Worm (Caenorhabditis elegans) whole organism, L1 larva: ENCODE data around the gene dmsr-4.

Experiments used
- C34B4.2 ChIP-seq: sonication (generic microtip); optimal IDR thresholded peaks from 2 replicates; lab custom pipeline; 2017; ENCODE audit warnings: mild to moderate bottlenecking, missing genetic modification characterization, missing compliant biosample characterization
- F16B12.6 ChIP-seq: fragments of 150-350 bp; optimal IDR thresholded peaks from 2 replicates; lab custom pipeline; 2014; ENCODE audit warnings: missing biosample characterization, missing genetic modification characterization
- Y116A8C.19 ChIP-seq: sonication (generic microtip); optimal IDR thresholded peaks from 2 replicates; lab custom pipeline; 2016; ENCODE audit warnings: missing compliant biosample characterization, missing genetic modification characterization, borderline replicate concordance
- aha-1 ChIP-seq: fragments of 150-350 bp; optimal IDR thresholded peaks from 2 replicates; lab custom pipeline; 2014; ENCODE audit warnings: missing biosample characterization, missing genetic modification characterization
- alr-1 ChIP-seq: fragments of 200-800 bp; sonication (Bioruptor generic); optimal IDR thresholded peaks from 2 replicates; lab custom pipeline; 2018; ENCODE audit warnings: borderline replicate concordance, mild to moderate bottlenecking, missing genetic modification characterization, missing compliant biosample characterization
- aly-2 ChIP-seq: fragments of 150-350 bp; optimal IDR thresholded peaks from 2 replicates; lab custom pipeline; 2014; ENCODE audit warnings: missing biosample characterization, missing genetic modification characterization
- ama-1 ChIP-seq: fragments of 150-350 bp; optimal IDR thresholded peaks from 2 replicates; lab custom pipeline; 2014
- blmp-1 ChIP-seq: fragments of 150-350 bp; optimal IDR thresholded peaks from 2 replicates; lab custom pipeline; 2014; ENCODE audit warnings: missing biosample characterization, missing genetic modification characterization
- ceh-8 ChIP-seq: fragments of 200-800 bp; sonication (Bioruptor generic); optimal IDR thresholded peaks from 2 replicates; lab custom pipeline; 2018; ENCODE audit warnings: mild to moderate bottlenecking, missing genetic modification characterization, moderate library complexity, missing compliant biosample characterization
- ceh-90 ChIP-seq: sonication (generic microtip); optimal IDR thresholded peaks from 2 replicates; lab custom pipeline; 2016; ENCODE audit warnings: missing genetic modification characterization, missing compliant biosample characterization
- ces-1 ChIP-seq: fragments of 150-350 bp; optimal IDR thresholded peaks from 2 replicates; lab custom pipeline; 2014; ENCODE audit warnings: missing biosample characterization, missing genetic modification reagents, missing genetic modification characterization
- dsc-1 ChIP-seq: sonication (generic microtip); optimal IDR thresholded peaks from 2 replicates; lab custom pipeline; 2016; ENCODE audit warnings: mild to moderate bottlenecking, missing genetic modification characterization, missing compliant biosample characterization
- efl-1 ChIP-seq, 4 experiments: fragments of 150-350 bp; optimal IDR thresholded peaks in 3 of 4; peaks in 1 of 4; 1 replicate in 1 of 4; 2 replicates in 3 of 4; lab custom pipeline; 2014; ENCODE audit warnings: missing biosample characterization in 2 of 4, missing genetic modification characterization in 2 of 4, missing genetic modification reagents in 2 of 4
- efl-3 ChIP-seq: fragments of 200-800 bp; sonication (Bioruptor generic); optimal IDR thresholded peaks from 2 replicates; lab custom pipeline; 2018; ENCODE audit warnings: mild to moderate bottlenecking, missing genetic modification characterization, missing compliant biosample characterization
- egl-13 ChIP-seq: sonication (generic microtip); optimal IDR thresholded peaks from 2 replicates; lab custom pipeline; 2016; ENCODE audit warnings: missing genotype, missing genetic modification reagents, missing genetic modification characterization, missing compliant biosample characterization
- egl-27 ChIP-seq, 2 experiments: fragments of 150-350 bp in 1 of 2; sonication (generic microtip); optimal IDR thresholded peaks; 3 replicates each; lab custom pipeline; 2017 to 2018; ENCODE audit warnings: missing biosample characterization in 2 of 2, missing genetic modification characterization in 2 of 2, missing genetic modification reagents in 2 of 2
- elt-2 ChIP-seq: sonication (generic microtip); optimal IDR thresholded peaks from 2 replicates; lab custom pipeline; 2016; ENCODE audit warnings: missing genetic modification characterization, mild to moderate bottlenecking, inconsistent platforms, missing compliant biosample characterization, missing genetic modification reagents
- elt-3 ChIP-seq, 6 experiments: fragments of 150-350 bp in 1 of 6; sonication (generic microtip); optimal IDR thresholded peaks; 2 replicates each; lab custom pipeline; 2017 to 2018; ENCODE audit warnings: missing biosample characterization in 6 of 6, missing genetic modification characterization in 6 of 6, inconsistent platforms in 1 of 6
- ets-5 ChIP-seq: fragments of 200-800 bp; sonication (Bioruptor generic); IDR thresholded peaks from 2 replicates; pipeline ENCODE4 v1.3.6; 2022; ENCODE audit warnings: missing genetic modification characterization, missing compliant biosample characterization
- fkh-10 ChIP-seq: sonication (generic microtip); optimal IDR thresholded peaks from 2 replicates; lab custom pipeline; 2017; ENCODE audit warnings: missing biosample characterization, missing genetic modification reagents, missing genetic modification characterization
- fkh-4 ChIP-seq: sonication (generic microtip); optimal IDR thresholded peaks from 2 replicates; lab custom pipeline; 2016; ENCODE audit warnings: missing compliant biosample characterization, missing genetic modification characterization, borderline replicate concordance
- hlh-4 ChIP-seq: sonication (generic microtip); optimal IDR thresholded peaks from 2 replicates; lab custom pipeline; 2016; ENCODE audit warnings: mild to moderate bottlenecking, missing genetic modification characterization, missing compliant biosample characterization
- hpl-2 ChIP-seq: fragments of 150-350 bp; optimal IDR thresholded peaks from 2 replicates; lab custom pipeline; 2014; ENCODE audit warnings: missing biosample characterization, missing genetic modification reagents, missing genetic modification characterization
- irx-1 ChIP-seq: sonication (generic microtip); optimal IDR thresholded peaks from 2 replicates; lab custom pipeline; 2016; ENCODE audit warnings: missing genetic modification characterization, missing compliant biosample characterization
- isw-1 ChIP-seq: fragments of 200-800 bp; sonication (Bioruptor generic); IDR thresholded peaks from 2 replicates; pipeline ENCODE4 v1.3.6; 2022; ENCODE audit warnings: missing genetic modification characterization, missing compliant biosample characterization
- jun-1 ChIP-seq: fragments of 150-350 bp; optimal IDR thresholded peaks from 2 replicates; lab custom pipeline; 2014; ENCODE audit warnings: missing biosample characterization, missing genetic modification reagents, missing genetic modification characterization
- lin-14 ChIP-seq: fragments of 200-800 bp; sonication (Bioruptor generic); optimal IDR thresholded peaks from 2 replicates; lab custom pipeline; 2018; ENCODE audit warnings: mild to moderate bottlenecking, missing genetic modification characterization, moderate library complexity, missing compliant biosample characterization
- lin-15B ChIP-seq: fragments of 150-350 bp; sonication (generic microtip); optimal IDR thresholded peaks from 3 replicates; lab custom pipeline; 2014; ENCODE audit warnings: missing biosample characterization, missing genetic modification characterization
- lin-35 ChIP-seq, 2 experiments: fragments of 150-350 bp; optimal IDR thresholded peaks; 2 replicates each; lab custom pipeline; 2014; ENCODE audit warnings: missing biosample characterization in 2 of 2, missing genetic modification characterization in 2 of 2, missing genetic modification reagents in 2 of 2
- lsy-2 ChIP-seq, 2 experiments: fragments of 150-350 bp; optimal IDR thresholded peaks; 2 replicates each; lab custom pipeline; 2014; ENCODE audit warnings: missing biosample characterization in 2 of 2, missing genetic modification characterization in 2 of 2
- mdl-1 ChIP-seq, 2 experiments: fragments of 150-350 bp; optimal IDR thresholded peaks; 2 replicates each; lab custom pipeline; 2014 to 2017; ENCODE audit warnings: missing biosample characterization in 2 of 2, missing genetic modification characterization in 2 of 2, inconsistent platforms in 1 of 2
- mep-1 ChIP-seq: fragments of 150-350 bp; optimal IDR thresholded peaks from 2 replicates; lab custom pipeline; 2014; ENCODE audit warnings: missing biosample characterization, missing genetic modification characterization
- nhr-12 ChIP-seq: sonication (generic microtip); optimal IDR thresholded peaks from 2 replicates; lab custom pipeline; 2017; ENCODE audit warnings: missing biosample characterization, missing genetic modification characterization
- nhr-237 ChIP-seq: fragments of 150-350 bp; optimal IDR thresholded peaks from 2 replicates; lab custom pipeline; 2014; ENCODE audit warnings: missing biosample characterization, missing genetic modification characterization
- nhr-71 ChIP-seq: sonication (generic microtip); optimal IDR thresholded peaks from 2 replicates; lab custom pipeline; 2016; ENCODE audit warnings: mild to moderate bottlenecking, missing genetic modification characterization, moderate library complexity, missing compliant biosample characterization
- nhr-77 ChIP-seq: fragments of 150-350 bp; optimal IDR thresholded peaks from 2 replicates; lab custom pipeline; 2014; ENCODE audit warnings: missing biosample characterization, missing genetic modification characterization
- nhr-85 ChIP-seq: sonication (generic microtip); peaks from one replicate; lab custom pipeline; 2016; ENCODE audit warnings: missing genetic modification characterization, inconsistent platforms, missing compliant biosample characterization
- snu-23 ChIP-seq: sonication (generic microtip); optimal IDR thresholded peaks from 2 replicates; lab custom pipeline; 2016; ENCODE audit warnings: missing genetic modification characterization, missing compliant biosample characterization
- sptf-1 ChIP-seq: fragments of 150-350 bp; optimal IDR thresholded peaks from 2 replicates; lab custom pipeline; 2014; ENCODE audit warnings: missing biosample characterization, missing genetic modification characterization
- sup-37 ChIP-seq: fragments of 200-800 bp; sonication (Bioruptor generic); optimal IDR thresholded peaks from 2 replicates; lab custom pipeline; 2018; ENCODE audit warnings: mild to moderate bottlenecking, missing genetic modification characterization, missing compliant biosample characterization
- tlp-1 ChIP-seq: fragments of 150-350 bp; optimal IDR thresholded peaks from 2 replicates; lab custom pipeline; 2014; ENCODE audit warnings: missing biosample characterization, missing genetic modification characterization
- unc-30 ChIP-seq: sonication (generic microtip); optimal IDR thresholded peaks from 2 replicates; lab custom pipeline; 2017; ENCODE audit warnings: missing biosample characterization, missing genetic modification characterization
- unc-98 ChIP-seq: fragments of 200-800 bp; sonication (Bioruptor generic); IDR thresholded peaks from 2 replicates; pipeline ENCODE4 v1.3.6; 2022; ENCODE audit warnings: missing genetic modification characterization, missing compliant biosample characterization
- vab-15 ChIP-seq: sonication (generic microtip); optimal IDR thresholded peaks from 2 replicates; lab custom pipeline; 2017; ENCODE audit warnings: missing genotype, mild to moderate bottlenecking, missing genetic modification characterization, missing compliant biosample characterization
- zag-1 ChIP-seq: fragments of 150-350 bp; optimal IDR thresholded peaks from 2 replicates; lab custom pipeline; 2014; ENCODE audit warnings: missing biosample characterization, missing genetic modification characterization
- ztf-11 ChIP-seq, 2 experiments: sonication (generic microtip); optimal IDR thresholded peaks; 2 replicates each; lab custom pipeline; 2016 to 2017; ENCODE audit warnings: missing genetic modification characterization in 2 of 2, missing biosample characterization in 1 of 2, missing compliant biosample characterization in 1 of 2

The dmsr-4 gene

DNA sequence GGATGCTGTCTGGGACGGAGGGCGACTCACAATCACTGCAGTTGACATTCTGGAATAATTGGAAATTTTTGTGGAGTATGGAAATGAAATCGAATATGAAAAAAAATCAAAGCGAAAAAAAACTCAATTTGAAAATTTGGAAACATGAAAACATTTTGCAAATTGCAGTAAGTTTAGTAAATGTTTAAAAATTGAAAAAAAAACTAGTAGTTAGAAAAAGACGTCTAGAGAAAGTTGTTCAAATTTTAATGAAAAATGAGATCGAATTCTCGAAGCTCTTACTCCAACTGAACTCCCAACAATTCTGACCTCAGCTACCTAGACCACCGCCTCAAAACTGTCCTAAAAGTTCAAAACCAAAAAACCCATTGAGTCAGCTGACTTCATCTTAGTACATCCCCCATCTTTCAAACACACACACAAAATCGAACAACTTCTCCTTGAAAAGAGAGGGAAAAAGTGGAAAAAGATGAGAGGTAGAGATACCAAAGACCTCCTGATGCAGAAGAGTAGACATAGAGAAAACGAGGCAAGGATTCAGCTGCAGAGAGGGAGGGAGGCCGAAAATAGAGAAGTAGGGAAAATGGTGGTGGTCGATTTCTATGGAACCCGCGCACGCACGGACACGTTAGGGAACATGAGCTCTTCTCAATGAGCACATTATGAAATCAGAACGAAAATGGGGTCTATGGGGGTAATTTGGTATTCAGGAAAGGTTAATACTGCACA, 33.7 kb downstream of the dmsr-4 start, which contains the start of gene K01A2.10 (continued):
- TF ChIP-seq egl-13 (tag; lab: Kevin White, UChicago) (no peak), lsy-2 (tag; optimal IDR thresholded peaks at IDR 0.05; lab: Kevin White, UChicago) (peak; percentile 5 to 72), snu-23 (peak; percentile 70), isw-1 (GFP tag; lab: Robert Waterston, UW) (no peak), ceh-8 (GFP tag; lab: Kevin White, UChicago) (no peak), nhr-77 (tag; lab: Kevin White, UChicago) (no peak), unc-98 (GFP tag; lab: Robert Waterston, UW) (no peak), elt-3 (tag; optimal IDR thresholded peaks at IDR 0.05; lab: Kevin White, UChicago) (peak in 1 of 6 experiments; percentile 65), fkh-4 (tag; lab: Kevin White, UChicago) (no peak), ztf-11 (tag; optimal IDR thresholded peaks at IDR 0.05; lab: Kevin White, UChicago) (no peak), jun-1 (tag; lab: Kevin White, UChicago) (no peak), zag-1 (no peak), egl-27 (tag; optimal IDR thresholded peaks at IDR 0.05; lab: Kevin White, UChicago) (no peak), fkh-10 (GFP tag; lab: Kevin White, UChicago) (no peak), mdl-1 (tag; optimal IDR thresholded peaks at IDR 0.05; lab: Kevin White, UChicago) (peak in 1 of 2 experiments; percentile 51), nhr-12 (tag; lab: Kevin White, UChicago) (no peak), tlp-1 (tag; lab: Kevin White, UChicago) (no peak), sptf-1 (tag; lab: Kevin White, UChicago) (no peak), ces-1 (GFP tag; lab: Kevin White, UChicago) (no peak), unc-30 (no peak), vab-15 (no peak), lin-15B (tag; lab: Kevin White, UChicago) (no peak), F16B12.6 (no peak), hlh-4 (tag; lab: Kevin White, UChicago) (no peak), elt-2 (tag; lab: Kevin White, UChicago) (no peak), nhr-237 (no peak), Y116A8C.19 (tag; lab: Kevin White, UChicago) (no peak), ets-5 (GFP tag; lab: Robert Waterston, UW) (no peak), aha-1 (tag; lab: Kevin White, UChicago) (no peak), aly-2 (tag; lab: Kevin White, UChicago) (no peak), dsc-1 (tag; lab: Kevin White, UChicago) (no peak), nhr-71 (peak; percentile 69), irx-1 (tag; lab: Kevin White, UChicago) (no peak)

DNA sequence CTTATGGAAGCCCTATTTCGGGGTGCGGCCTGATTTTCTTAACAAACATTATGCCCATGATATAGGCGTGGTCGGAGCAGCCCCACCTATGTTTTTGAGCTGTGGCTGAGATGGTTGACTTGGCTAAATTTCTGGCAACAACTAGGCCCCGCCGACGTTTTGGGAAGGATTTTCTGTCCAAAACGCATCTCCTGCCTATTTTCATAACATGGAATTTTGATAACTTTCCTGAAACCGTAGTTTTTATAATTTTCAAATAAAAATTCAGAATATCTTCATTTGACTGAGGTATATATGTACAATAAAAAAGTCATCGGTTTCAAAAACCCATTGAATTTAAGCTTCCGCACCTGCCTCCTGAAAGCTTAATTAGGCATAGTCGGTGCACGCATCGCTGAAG, 35.7 kb downstream of the dmsr-4 start:
- TF ChIP-seq efl-3 (GFP tag; lab: Kevin White, UChicago) (no peak), efl-1 (optimal IDR thresholded peaks at IDR 0.05; lab: Kevin White, UChicago) (no peak), efl-1 (GFP tag; optimal IDR thresholded peaks at IDR 0.05 in 1 of 2; lab: Kevin White, UChicago) (peak in 1 of 2 experiments; percentile 80), ama-1 (peak; percentile 85)

DNA sequence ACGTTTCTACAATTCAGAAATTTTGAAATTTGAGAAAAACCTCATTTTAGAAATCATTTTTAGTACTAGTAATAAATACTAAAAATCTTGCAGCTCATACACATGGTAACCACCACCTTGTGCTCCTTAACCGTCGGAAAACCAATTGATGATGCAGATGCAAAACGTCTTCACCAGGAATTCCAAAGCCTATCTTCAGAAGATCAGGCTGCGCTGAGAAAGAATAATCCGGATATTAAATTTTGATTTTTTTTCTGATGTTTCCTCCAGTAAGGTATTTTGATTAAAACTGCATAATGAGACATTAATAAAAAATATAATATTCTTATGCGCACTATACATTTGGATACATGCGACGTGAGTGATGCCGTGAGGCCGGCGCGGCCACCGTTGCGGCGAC, 36.1 kb downstream of the dmsr-4 start:
- no peak for TF ChIP-seq efl-1 (optimal IDR thresholded peaks at IDR 0.05; lab: Kevin White, UChicago)
- TF ChIP-seq efl-1 (GFP tag; optimal IDR thresholded peaks at IDR 0.05 in 1 of 2; lab: Kevin White, UChicago), result peak in 1 of 2 experiments; percentile 57
- TF ChIP-seq sup-37, result no peak

DNA sequence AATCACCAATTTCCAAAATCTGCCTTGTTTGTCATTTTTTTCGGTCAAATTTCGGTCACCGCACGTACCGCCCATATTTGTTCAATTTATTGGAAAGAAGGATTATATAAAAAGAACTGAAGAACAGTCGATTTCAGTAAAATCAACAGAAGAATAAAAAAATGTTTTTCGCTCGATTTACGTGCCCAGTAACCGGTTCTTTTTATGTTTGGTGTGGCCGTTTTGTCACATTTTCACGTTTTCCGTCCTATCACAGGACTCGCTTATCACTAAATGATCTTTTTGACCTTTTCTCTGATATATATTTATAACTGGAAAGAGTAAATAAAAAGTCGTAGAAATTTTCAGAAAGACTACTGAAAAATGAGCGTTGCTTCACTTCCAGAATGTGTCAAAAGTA, 37.4 kb downstream of the dmsr-4 start, which contains the start of gene far-7:
far-7 (plus strand) TSS at position 331 of the 400 bp plus-strand sequence.
- peak; percentile 66 for TF ChIP-seq nhr-85 (tag; lab: Kevin White, UChicago)
- TF ChIP-seq elt-3 (tag; optimal IDR thresholded peaks at IDR 0.05; lab: Kevin White, UChicago), result peak in 2 of 6 experiments; percentile 16 to 50
- TF ChIP-seq ceh-90 (tag; lab: Kevin White, UChicago), result no peak
- no peak for TF ChIP-seq aha-1 (tag; lab: Kevin White, UChicago)
- TF ChIP-seq ama-1, result peak; percentile 53
- no peak for TF ChIP-seq tlp-1 (tag; lab: Kevin White, UChicago)
- peak; percentile 57 for TF ChIP-seq snu-23
- peak; percentile 47 for TF ChIP-seq blmp-1 (tag; lab: Kevin White, UChicago)
- peak in 1 of 2 experiments; percentile 41 for TF ChIP-seq lin-35 (GFP tag; optimal IDR thresholded peaks at IDR 0.05; lab: Kevin White, UChicago)
- peak; percentile 58 for TF ChIP-seq lin-14
- no peak for TF ChIP-seq ztf-11 (tag; optimal IDR thresholded peaks at IDR 0.05; lab: Kevin White, UChicago)
- TF ChIP-seq efl-1 (optimal IDR thresholded peaks at IDR 0.05; lab: Kevin White, UChicago), result no peak
- peak in 1 of 2 experiments; percentile 12 for TF ChIP-seq efl-1 (GFP tag; optimal IDR thresholded peaks at IDR 0.05 in 1 of 2; lab: Kevin White, UChicago)
- no peak for TF ChIP-seq Y116A8C.19 (tag; lab: Kevin White, UChicago)
- TF ChIP-seq mep-1 (tag; lab: Kevin White, UChicago), result no peak
- no peak for TF ChIP-seq alr-1 (tag; lab: Kevin White, UChicago)
- no peak for TF ChIP-seq hpl-2 (GFP tag; lab: Kevin White, UChicago)
- no peak for TF ChIP-seq aly-2 (tag; lab: Kevin White, UChicago)
- TF ChIP-seq C34B4.2 (tag; lab: Kevin White, UChicago), result no peak
